Fruit fly (Drosophila melanogaster) whole organism, embryonic: Measurements from ENCODE around the gene CG34244.

Experiments used
- ATbp ChIP-seq: fragments of 200-800 bp; sonication (Bioruptor generic); optimal IDR thresholded peaks from 2 replicates; lab custom pipeline; 2017; ENCODE audit warnings: missing biosample characterization, mild to moderate bottlenecking, missing genetic modification characterization, missing genetic modification reagents
- Adf1 ChIP-seq: fragments of 200-800 bp; sonication (Bioruptor generic); IDR thresholded peaks from 2 replicates; pipeline ENCODE4 v1.3.6; 2022; ENCODE audit warnings: missing biosample characterization, missing genetic modification characterization
- Asciz ChIP-seq: fragments of 200-800 bp; sonication (Bioruptor generic); optimal IDR thresholded peaks from 2 replicates; lab custom pipeline; 2017; ENCODE audit warnings: missing biosample characterization, mild to moderate bottlenecking, missing genetic modification characterization, missing genetic modification reagents
- B-H2 ChIP-seq: fragments of 200-800 bp; sonication (Bioruptor generic); optimal IDR thresholded peaks from 2 replicates; lab custom pipeline; 2018; ENCODE audit warnings: missing biosample characterization, mild to moderate bottlenecking, missing genetic modification characterization
- CG10209 ChIP-seq: fragments of 200-800 bp; sonication (Bioruptor generic); optimal IDR thresholded peaks from 3 replicates; lab custom pipeline; 2017; ENCODE audit warnings: missing biosample characterization, mild to moderate bottlenecking, missing genetic modification characterization, missing genetic modification reagents
- CG12155 ChIP-seq: fragments of 200-800 bp; sonication (Bioruptor generic); optimal IDR thresholded peaks from 3 replicates; lab custom pipeline; 2016; ENCODE audit warnings: missing biosample characterization, missing genetic modification characterization
- CG1233 ChIP-seq: fragments of 200-800 bp; sonication (Bioruptor generic); optimal IDR thresholded peaks from 4 replicates; lab custom pipeline; 2018; ENCODE audit warnings: missing biosample characterization, mild to moderate bottlenecking, missing genetic modification characterization
- CG14050 ChIP-seq: fragments of 200-800 bp; sonication (Bioruptor generic); IDR thresholded peaks from 3 replicates; pipeline ENCODE4 v1.3.6; 2022; ENCODE audit warnings: missing biosample characterization, missing genetic modification characterization
- CG15514 ChIP-seq: fragments of 200-800 bp; sonication (Bioruptor generic); optimal IDR thresholded peaks from 3 replicates; lab custom pipeline; 2017; ENCODE audit warnings: missing biosample characterization, missing genetic modification characterization, mild to moderate bottlenecking, moderate library complexity, missing genetic modification reagents
- CG16815 ChIP-seq: fragments of 200-800 bp; sonication (Bioruptor generic); optimal IDR thresholded peaks from 3 replicates; lab custom pipeline; 2017; ENCODE audit warnings: missing biosample characterization, mild to moderate bottlenecking, missing genetic modification characterization
- CG17912 ChIP-seq: fragments of 200-800 bp; sonication (Bioruptor generic); optimal IDR thresholded peaks from 2 replicates; lab custom pipeline; 2018; ENCODE audit warnings: missing biosample characterization, mild to moderate bottlenecking, missing genetic modification characterization
- CG18011 ChIP-seq: fragments of 200-800 bp; sonication (Bioruptor generic); optimal IDR thresholded peaks from 2 replicates; lab custom pipeline; 2017; ENCODE audit warnings: missing biosample characterization, missing genetic modification characterization, mild to moderate bottlenecking, moderate library complexity, missing genotype
- CG2120 ChIP-seq: fragments of 200-800 bp; sonication (Bioruptor generic); optimal IDR thresholded peaks from 3 replicates; lab custom pipeline; 2016; ENCODE audit warnings: missing biosample characterization, missing genetic modification characterization
- CG3163 ChIP-seq: fragments of 200-800 bp; sonication (Bioruptor generic); optimal IDR thresholded peaks from 3 replicates; lab custom pipeline; 2016; ENCODE audit warnings: missing biosample characterization, missing genetic modification characterization
- CG3838 ChIP-seq: fragments of 200-800 bp; sonication (Bioruptor generic); optimal IDR thresholded peaks from 3 replicates; lab custom pipeline; 2016; ENCODE audit warnings: missing biosample characterization, missing genetic modification characterization
- CG4282 ChIP-seq: fragments of 200-800 bp; sonication (Bioruptor generic); optimal IDR thresholded peaks from 2 replicates; lab custom pipeline; 2016; ENCODE audit warnings: missing biosample characterization, missing genetic modification characterization
- CG4820 ChIP-seq: fragments of 200-800 bp; sonication (Bioruptor generic); optimal IDR thresholded peaks from 3 replicates; lab custom pipeline; 2016; ENCODE audit warnings: missing biosample characterization, missing genetic modification characterization
- D19B ChIP-seq: fragments of 200-800 bp; sonication (Bioruptor generic); optimal IDR thresholded peaks from 2 replicates; lab custom pipeline; 2017; ENCODE audit warnings: missing biosample characterization, mild to moderate bottlenecking, missing genetic modification characterization
- Doc2 ChIP-seq: fragments of 200-800 bp; sonication (Bioruptor generic); IDR thresholded peaks from 2 replicates; pipeline ENCODE4 v1.3.6; 2022; ENCODE audit warnings: missing biosample characterization, missing genetic modification characterization
- Ets97D ChIP-seq: fragments of 200-800 bp; sonication (Bioruptor generic); optimal IDR thresholded peaks from 3 replicates; lab custom pipeline; 2016; ENCODE audit warnings: missing biosample characterization, missing genetic modification characterization
- HLH4C ChIP-seq: fragments of 200-800 bp; sonication (Bioruptor generic); IDR thresholded peaks from 3 replicates; pipeline ENCODE4 v1.3.6; 2022; ENCODE audit warnings: missing biosample characterization, missing genetic modification characterization; ENCODE audit not compliant: partially characterized antibody
- Hsf ChIP-seq: fragments of 200-800 bp; sonication (Bioruptor generic); optimal IDR thresholded peaks from 3 replicates; lab custom pipeline; 2016; ENCODE audit warnings: missing biosample characterization, missing genetic modification characterization
- Max ChIP-seq: fragments of 200-800 bp; sonication (Bioruptor generic); optimal IDR thresholded peaks from 2 replicates; lab custom pipeline; 2016; ENCODE audit warnings: missing biosample characterization, mild to moderate bottlenecking, missing genetic modification characterization
- NfI ChIP-seq: fragments of 200-800 bp; sonication (Bioruptor generic); optimal IDR thresholded peaks from 3 replicates; lab custom pipeline; 2018; ENCODE audit warnings: missing biosample characterization, mild to moderate bottlenecking, missing genetic modification characterization, moderate library complexity
- TFAM ChIP-seq: fragments of 200-800 bp; sonication (Bioruptor generic); optimal IDR thresholded peaks from 2 replicates; lab custom pipeline; 2017; ENCODE audit warnings: missing biosample characterization, missing genetic modification characterization, inconsistent platforms
- abd-A ChIP-seq: fragments of 200-800 bp; sonication (Bioruptor generic); optimal IDR thresholded peaks from 3 replicates; lab custom pipeline; 2019; ENCODE audit warnings: missing biosample characterization, mild to moderate bottlenecking, missing genetic modification characterization, moderate library complexity
- al ChIP-seq: fragments of 200-800 bp; sonication (Bioruptor generic); IDR thresholded peaks from 2 replicates; pipeline ENCODE4 v1.3.6; 2022; ENCODE audit warnings: missing biosample characterization, missing genetic modification characterization
- bowl ChIP-seq: fragments of 200-800 bp; sonication (Bioruptor generic); IDR thresholded peaks from 2 replicates; pipeline ENCODE4 v1.3.6; 2022; ENCODE audit warnings: missing biosample characterization, missing genetic modification characterization
- btn ChIP-seq: fragments of 200-800 bp; sonication (Bioruptor generic); optimal IDR thresholded peaks from 2 replicates; lab custom pipeline; 2016; ENCODE audit warnings: missing biosample characterization, missing genetic modification characterization
- cg ChIP-seq: fragments of 200-800 bp; sonication (Bioruptor generic); optimal IDR thresholded peaks from 3 replicates; lab custom pipeline; 2019; ENCODE audit warnings: missing biosample characterization, mild to moderate bottlenecking, missing genetic modification characterization, moderate library complexity
- dysf ChIP-seq: fragments of 200-800 bp; sonication (Bioruptor generic); IDR thresholded peaks from 3 replicates; pipeline ENCODE4 v1.3.6; 2022; ENCODE audit warnings: missing biosample characterization, missing genetic modification characterization
- emc ChIP-seq: fragments of 200-800 bp; sonication (Bioruptor generic); optimal IDR thresholded peaks from 2 replicates; lab custom pipeline; 2016; ENCODE audit warnings: missing biosample characterization, missing genetic modification characterization
- en ChIP-seq: fragments of 200-800 bp; sonication (Bioruptor generic); optimal IDR thresholded peaks from 2 replicates; lab custom pipeline; 2016; ENCODE audit warnings: missing biosample characterization, missing genetic modification characterization
- gt ChIP-seq: fragments of 200-800 bp; sonication (Bioruptor generic); IDR thresholded peaks from 2 replicates; pipeline ENCODE4 v1.3.6; 2022; ENCODE audit warnings: missing biosample characterization, missing genetic modification characterization
- her ChIP-seq: fragments of 200-800 bp; sonication (Bioruptor generic); optimal IDR thresholded peaks from 2 replicates; lab custom pipeline; 2016; ENCODE audit warnings: missing biosample characterization, missing genetic modification characterization
- jigr1 ChIP-seq: fragments of 200-800 bp; sonication (Bioruptor generic); IDR thresholded peaks from 3 replicates; pipeline ENCODE4 v1.3.6; 2022; ENCODE audit warnings: missing biosample characterization, missing genetic modification characterization
- kah ChIP-seq: fragments of 200-800 bp; sonication (Bioruptor generic); optimal IDR thresholded peaks from 2 replicates; lab custom pipeline; 2018; ENCODE audit warnings: missing biosample characterization, mild to moderate bottlenecking, missing genetic modification characterization
- lilli ChIP-seq: fragments of 200-800 bp; sonication (Bioruptor generic); optimal IDR thresholded peaks from 3 replicates; lab custom pipeline; 2016; ENCODE audit warnings: missing biosample characterization, missing genetic modification characterization
- nau ChIP-seq: fragments of 200-800 bp; sonication (Bioruptor generic); optimal IDR thresholded peaks from 3 replicates; lab custom pipeline; 2017; ENCODE audit warnings: missing biosample characterization, mild to moderate bottlenecking, missing genetic modification characterization, missing genetic modification reagents
- oc ChIP-seq: fragments of 200-800 bp; sonication (Bioruptor generic); optimal IDR thresholded peaks from 2 replicates; lab custom pipeline; 2018; ENCODE audit warnings: missing biosample characterization, mild to moderate bottlenecking, missing genetic modification characterization, moderate library complexity
- pb ChIP-seq: fragments of 200-800 bp; sonication (Bioruptor generic); optimal IDR thresholded peaks from 3 replicates; lab custom pipeline; 2016; ENCODE audit warnings: missing biosample characterization, missing genetic modification characterization
- ranshi ChIP-seq: fragments of 200-800 bp; sonication (Bioruptor generic); IDR thresholded peaks from 2 replicates; pipeline ENCODE4 v1.3.6; 2022; ENCODE audit warnings: missing biosample characterization, missing genetic modification characterization
- ro ChIP-seq: fragments of 200-800 bp; sonication (Bioruptor generic); IDR thresholded peaks from 2 replicates; pipeline ENCODE4 v1.3.6; 2022; ENCODE audit warnings: missing biosample characterization, missing genetic modification characterization
- schlank ChIP-seq: fragments of 200-800 bp; sonication (Bioruptor generic); optimal IDR thresholded peaks from 2 replicates; lab custom pipeline; 2018; ENCODE audit warnings: missing biosample characterization, mild to moderate bottlenecking, missing genetic modification characterization
- sens-2 ChIP-seq: fragments of 200-800 bp; sonication (Bioruptor generic); IDR thresholded peaks from 2 replicates; pipeline ENCODE4 v1.3.6; 2022; ENCODE audit warnings: missing biosample characterization, missing genetic modification characterization
- sim ChIP-seq: fragments of 200-800 bp; sonication (Bioruptor generic); IDR thresholded peaks from 2 replicates; pipeline ENCODE4 v1.3.6; 2022; ENCODE audit warnings: missing biosample characterization, missing genetic modification characterization
- stc ChIP-seq: fragments of 200-800 bp; sonication (Bioruptor generic); IDR thresholded peaks from 2 replicates; pipeline ENCODE4 v1.3.6; 2022; ENCODE audit warnings: missing biosample characterization, missing genetic modification characterization
- sug ChIP-seq: fragments of 200-800 bp; optimal IDR thresholded peaks from 2 replicates; lab custom pipeline; 2019; ENCODE audit warnings: missing biosample characterization, mild to moderate bottlenecking, missing genetic modification characterization, moderate library complexity
- tx ChIP-seq: fragments of 200-800 bp; sonication (Bioruptor generic); optimal IDR thresholded peaks from 2 replicates; lab custom pipeline; 2016; ENCODE audit warnings: missing biosample characterization, missing genetic modification characterization
- unpg ChIP-seq: fragments of 200-800 bp; sonication (Bioruptor generic); optimal IDR thresholded peaks from 3 replicates; lab custom pipeline; 2018; ENCODE audit warnings: missing biosample characterization, mild to moderate bottlenecking, missing genetic modification characterization, moderate library complexity
- yki ChIP-seq: fragments of >200 bp; optimal IDR thresholded peaks from 3 replicates; lab custom pipeline; 2018

The CG34244 gene

DNA sequence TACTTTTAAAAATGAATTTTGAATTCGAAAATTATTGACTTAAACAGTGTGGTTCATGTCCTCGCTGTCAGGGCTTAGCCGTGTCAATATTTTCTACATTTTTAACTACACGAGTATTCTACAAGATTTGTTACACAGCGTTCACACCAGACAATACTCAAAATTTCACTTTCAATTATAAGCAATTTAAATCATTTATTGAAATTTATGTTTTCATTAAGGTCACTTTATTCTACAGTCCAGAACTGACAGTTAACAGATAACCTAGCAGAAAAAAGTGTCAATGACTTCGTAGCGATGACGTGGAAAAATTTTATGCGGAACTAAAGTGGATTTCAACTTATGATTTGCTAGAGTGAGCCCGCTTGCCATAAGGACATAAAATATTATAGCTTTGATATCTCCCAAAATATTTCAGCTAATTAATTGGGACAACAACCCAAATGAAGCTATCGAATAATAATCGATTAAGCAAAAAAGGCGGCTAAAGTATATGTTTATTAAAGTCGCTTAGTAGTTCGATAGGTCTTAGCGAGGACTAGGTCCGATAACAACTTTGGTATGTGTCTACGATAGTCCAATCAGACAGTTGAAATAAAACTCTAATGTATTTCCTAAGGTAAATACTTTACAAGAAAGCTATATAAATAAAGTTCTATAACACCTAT, 45.6 kb downstream of the CG34244 start (continued):
- TF ChIP-seq pb (GFP tag; lab: Kevin White, UChicago): no peak
- TF ChIP-seq CG17912 (GFP tag; lab: Kevin White, UChicago): no peak
- TF ChIP-seq CG1233 (GFP tag; lab: Kevin White, UChicago): peak; percentile 36
- no peak for TF ChIP-seq Ets97D (GFP tag; lab: Kevin White, UChicago)
- TF ChIP-seq CG14050 (GFP tag; lab: Robert Waterston, UW): peak; percentile 66
- peak; percentile 28 for TF ChIP-seq B-H2
- no peak for TF ChIP-seq gt
- no peak for TF ChIP-seq jigr1 (GFP tag; lab: Robert Waterston, UW)
- no peak for TF ChIP-seq tx (GFP tag; lab: Kevin White, UChicago)
- peak; percentile 36; the same call in 1 of the 2 replicates for TF ChIP-seq al (GFP tag; lab: Robert Waterston, UW)
- TF ChIP-seq CG4820: peak; percentile 22
- no peak for TF ChIP-seq ro (GFP tag; lab: Robert Waterston, UW)
- no peak for TF ChIP-seq CG3838 (GFP tag; lab: Kevin White, UChicago)
- TF ChIP-seq cg: no peak
- TF ChIP-seq stc: peak; percentile 58; the same call in 1 of the 2 replicates
- TF ChIP-seq oc (tag; lab: Kevin White, UChicago): no peak
- TF ChIP-seq dysf (GFP tag; lab: Robert Waterston, UW): peak; percentile 77
- TF ChIP-seq Max (GFP tag; lab: Kevin White, UChicago): peak; percentile 50
- TF ChIP-seq sim (GFP tag; lab: Robert Waterston, UW): peak; percentile 40; the same call in 1 of the 2 replicates
- no peak for TF ChIP-seq kah (GFP tag; lab: Kevin White, UChicago)
- TF ChIP-seq HLH4C (GFP tag; lab: Robert Waterston, UW): peak; percentile 69
- TF ChIP-seq btn (GFP tag; lab: Kevin White, UChicago): no peak
- TF ChIP-seq D19B (GFP tag; lab: Kevin White, UChicago): peak; percentile 2
- no peak; the same call in 1 of the 2 replicates for TF ChIP-seq sens-2 (GFP tag; lab: Robert Waterston, UW)
- TF ChIP-seq bowl (GFP tag; lab: Robert Waterston, UW): peak; percentile 59; the same call in 1 of the 2 replicates
- TF ChIP-seq CG15514: peak; percentile 97
- peak; percentile 38; the same call in 1 of the 2 replicates for TF ChIP-seq Adf1 (GFP tag; lab: Robert Waterston, UW)
- TF ChIP-seq nau (GFP tag; lab: Kevin White, UChicago): no peak
- TF ChIP-seq her (GFP tag; lab: Kevin White, UChicago): no peak
- TF ChIP-seq emc: peak; percentile 11
- no peak for TF ChIP-seq CG4282 (GFP tag; lab: Kevin White, UChicago)
- TF ChIP-seq CG3163 (GFP tag; lab: Kevin White, UChicago): no peak
- TF ChIP-seq TFAM (GFP tag; lab: Kevin White, UChicago): no peak
- no peak for TF ChIP-seq Doc2 (GFP tag; lab: Robert Waterston, UW)
- no peak for TF ChIP-seq Asciz (GFP tag; lab: Kevin White, UChicago)
- TF ChIP-seq CG16815: no peak
- TF ChIP-seq CG2120 (GFP tag; lab: Kevin White, UChicago): peak; percentile 47
- peak; percentile 76; the same call in 1 of the 2 replicates for TF ChIP-seq ranshi (GFP tag; lab: Robert Waterston, UW)
- TF ChIP-seq ATbp: no peak
- peak; percentile 49 for TF ChIP-seq NfI (GFP tag; lab: Kevin White, UChicago)
- no peak for TF ChIP-seq yki (lab: Kevin White, UChicago)
- no peak for TF ChIP-seq en (GFP tag; lab: Kevin White, UChicago)
- peak; percentile 10 for TF ChIP-seq CG10209
- TF ChIP-seq unpg: no peak
- peak; percentile 23 for TF ChIP-seq Hsf (GFP tag; lab: Kevin White, UChicago)
- TF ChIP-seq lilli: peak; percentile 51
- TF ChIP-seq CG18011 (GFP tag; lab: Kevin White, UChicago): no peak
- no peak for TF ChIP-seq abd-A
- no peak for TF ChIP-seq sug (tag; lab: Kevin White, UChicago)
- TF ChIP-seq schlank (tag; lab: Kevin White, UChicago): no peak
- TF ChIP-seq CG12155: no peak
